Worm (Caenorhabditis elegans) whole organism, L4/young adult: ENCODE results near the gene ugt-47.

Source experiments
- W03F9.2 ChIP-seq: fragments of 150-350 bp; optimal IDR thresholded peaks from 2 replicates; lab custom pipeline; 2014; ENCODE audit warnings: missing biosample characterization, missing genetic modification characterization
- dao-5 ChIP-seq: sonication (generic microtip); optimal IDR thresholded peaks from 2 replicates; lab custom pipeline; 2016; ENCODE audit warnings: missing genotype, missing genetic modification characterization, moderate library complexity, missing compliant biosample characterization
- him-1 ChIP-seq: sonication (generic microtip); optimal IDR thresholded peaks from 2 replicates; lab custom pipeline; 2016; ENCODE audit warnings: missing genotype, missing genetic modification reagents, missing genetic modification characterization, missing compliant biosample characterization

ce11 chrV:10123324-10123723 is 24.9 kb upstream of the ugt-47 start, which contains the start of gene C08B6.6:
- TF ChIP-seq dao-5 (tag; lab: Kevin White, UChicago) (no peak), him-1 (tag; lab: Kevin White, UChicago) (no peak), W03F9.2 (no peak)
